Fruit fly (Drosophila melanogaster) whole organism, embryonic: ENCODE measurements around the gene CG4291.
A peak's percentile ranks its signal among the peaks of the same experiment; 100 is the strongest.

Experiments used
- CG10959 ChIP-seq: fragments of 200-800 bp; sonication (Bioruptor generic); IDR thresholded peaks from 2 replicates; pipeline ENCODE4 v1.3.6; 2022; ENCODE audit warnings: missing biosample characterization, missing genetic modification characterization
- CG13123 ChIP-seq: fragments of 200-800 bp; sonication (Bioruptor generic); optimal IDR thresholded peaks from 2 replicates; lab custom pipeline; 2016; ENCODE audit warnings: missing biosample characterization, missing genetic modification characterization
- CG14014 ChIP-seq: fragments of 200-800 bp; sonication (Bioruptor generic); IDR thresholded peaks from 2 replicates; pipeline ENCODE4 v1.3.6; 2022; ENCODE audit warnings: missing biosample characterization, missing genetic modification characterization
- CG15269 ChIP-seq: fragments of 200-800 bp; sonication (Bioruptor generic); optimal IDR thresholded peaks from 2 replicates; lab custom pipeline; 2018; ENCODE audit warnings: missing biosample characterization, mild to moderate bottlenecking, missing genetic modification characterization, moderate library complexity
- CG17385 ChIP-seq: fragments of 200-800 bp; sonication (Bioruptor generic); optimal IDR thresholded peaks from 3 replicates; lab custom pipeline; 2018; ENCODE audit warnings: missing biosample characterization, mild to moderate bottlenecking, missing genetic modification characterization
- CG17568 ChIP-seq: fragments of 200-800 bp; sonication (Bioruptor generic); optimal IDR thresholded peaks from 2 replicates; lab custom pipeline; 2018; ENCODE audit warnings: missing biosample characterization, mild to moderate bottlenecking, missing genetic modification characterization, moderate library complexity
- CG17612 ChIP-seq: fragments of 200-800 bp; sonication (Bioruptor generic); IDR thresholded peaks from 2 replicates; pipeline ENCODE4 v1.3.6; 2022; ENCODE audit warnings: missing biosample characterization, missing genetic modification characterization
- CG2129 ChIP-seq: fragments of 200-800 bp; sonication (Bioruptor generic); IDR thresholded peaks from 2 replicates; pipeline ENCODE4 v1.3.6; 2022; ENCODE audit warnings: missing biosample characterization, missing genetic modification characterization; ENCODE audit not compliant: partially characterized antibody
- CG2875 ChIP-seq: fragments of 200-800 bp; sonication (Bioruptor generic); optimal IDR thresholded peaks from 2 replicates; lab custom pipeline; 2017; ENCODE audit warnings: missing biosample characterization, mild to moderate bottlenecking, missing genetic modification characterization, missing genetic modification reagents
- CG2889 ChIP-seq: fragments of 200-800 bp; sonication (Bioruptor generic); IDR thresholded peaks from 3 replicates; pipeline ENCODE4 v1.3.6; 2022; ENCODE audit warnings: missing biosample characterization, missing genetic modification characterization
- CG31441 ChIP-seq: fragments of 200-800 bp; sonication (Bioruptor generic); IDR thresholded peaks from 2 replicates; pipeline ENCODE4 v1.3.6; 2022; ENCODE audit warnings: missing biosample characterization, missing genetic modification characterization
- CG4328 ChIP-seq: fragments of 200-800 bp; sonication (Bioruptor generic); optimal IDR thresholded peaks from 3 replicates; lab custom pipeline; 2017; ENCODE audit warnings: missing biosample characterization, missing genetic modification reagents, missing genetic modification characterization
- CG7372 ChIP-seq: fragments of 200-800 bp; sonication (Bioruptor generic); IDR thresholded peaks from 2 replicates; pipeline ENCODE4 v1.3.6; 2022; ENCODE audit warnings: missing biosample characterization, missing genetic modification characterization
- CG9876 ChIP-seq: fragments of 200-800 bp; sonication (Bioruptor generic); optimal IDR thresholded peaks from 2 replicates; lab custom pipeline; 2016; ENCODE audit warnings: missing biosample characterization, missing genetic modification characterization
- Chrac-16 ChIP-seq: fragments of 200-800 bp; sonication (Bioruptor generic); optimal IDR thresholded peaks from 3 replicates; lab custom pipeline; 2016; ENCODE audit warnings: missing biosample characterization, missing genetic modification characterization
- D ChIP-seq, 2 experiments: fragments of 200-800 bp in 1 of 2; fragments of >200 bp in 1 of 2; sonication (Bioruptor generic) in 1 of 2; optimal IDR thresholded peaks; 2 replicates in 1 of 2; 3 replicates in 1 of 2; lab custom pipeline; 2017; ENCODE audit warnings: mild to moderate bottlenecking in 1 of 2, missing biosample characterization in 1 of 2, missing genetic modification characterization in 1 of 2, missing genetic modification reagents in 1 of 2
- Dbx ChIP-seq: fragments of 200-800 bp; sonication (Bioruptor generic); IDR thresholded peaks from 3 replicates; pipeline ENCODE4 v1.3.6; 2022; ENCODE audit warnings: missing biosample characterization, missing genetic modification characterization
- Dek ChIP-seq: fragments of 200-800 bp; sonication (Bioruptor generic); optimal IDR thresholded peaks from 3 replicates; lab custom pipeline; 2019; ENCODE audit warnings: missing biosample characterization, mild to moderate bottlenecking, missing genetic modification characterization, moderate library complexity
- Eip74EF ChIP-seq, 2 experiments: fragments of 200-800 bp in 1 of 2; fragments of >200 bp in 1 of 2; sonication (Bioruptor generic) in 1 of 2; optimal IDR thresholded peaks; 2 replicates each; lab custom pipeline; 2017 to 2019; ENCODE audit warnings: missing biosample characterization in 2 of 2, missing genetic modification characterization in 2 of 2, mild to moderate bottlenecking in 1 of 2, moderate library complexity in 1 of 2
- Elba2 ChIP-seq: fragments of 200-800 bp; sonication (Bioruptor generic); optimal IDR thresholded peaks from 3 replicates; lab custom pipeline; 2016; ENCODE audit warnings: missing biosample characterization, missing genetic modification characterization
- Fer2 ChIP-seq: fragments of 200-800 bp; sonication (Bioruptor generic); optimal IDR thresholded peaks from 2 replicates; lab custom pipeline; 2018; ENCODE audit warnings: missing biosample characterization, mild to moderate bottlenecking, missing genetic modification characterization, moderate library complexity
- HLHmδ ChIP-seq: fragments of 200-800 bp; sonication (Bioruptor generic); optimal IDR thresholded peaks from 2 replicates; lab custom pipeline; 2018; ENCODE audit warnings: missing biosample characterization, mild to moderate bottlenecking, missing genetic modification characterization, moderate library complexity
- Hr39 ChIP-seq: fragments of >200 bp; optimal IDR thresholded peaks from 2 replicates; lab custom pipeline; 2017
- Jarid2 ChIP-seq: fragments of 200-800 bp; sonication (Bioruptor generic); optimal IDR thresholded peaks from 3 replicates; lab custom pipeline; 2017; ENCODE audit warnings: mild to moderate bottlenecking, missing biosample characterization, missing genetic modification reagents, missing genetic modification characterization
- Lim3 ChIP-seq: fragments of 200-800 bp; sonication (Bioruptor generic); IDR thresholded peaks from 2 replicates; pipeline ENCODE4 v1.3.6; 2022; ENCODE audit warnings: missing biosample characterization, missing genetic modification characterization
- Lpt ChIP-seq: fragments of >200 bp; optimal IDR thresholded peaks from 2 replicates; lab custom pipeline; 2018; ENCODE audit warnings: missing biosample characterization, missing genetic modification characterization
- NFAT ChIP-seq: fragments of 200-800 bp; sonication (Bioruptor generic); IDR thresholded peaks from 2 replicates; pipeline ENCODE4 v1.3.6; 2022; ENCODE audit warnings: missing biosample characterization, missing genetic modification characterization
- Nf-YA ChIP-seq: fragments of 200-800 bp; sonication (Bioruptor generic); IDR thresholded peaks from 2 replicates; pipeline ENCODE4 v1.3.6; 2022; ENCODE audit warnings: missing biosample characterization, missing genetic modification characterization
- Scr ChIP-seq: fragments of 200-800 bp; sonication (Bioruptor generic); IDR thresholded peaks from 2 replicates; pipeline ENCODE4 v1.3.6; 2022; ENCODE audit warnings: missing biosample characterization, missing genetic modification characterization; ENCODE audit not compliant: partially characterized antibody
- Sox100B ChIP-seq: fragments of 200-800 bp; sonication (Bioruptor generic); optimal IDR thresholded peaks from 3 replicates; lab custom pipeline; 2018; ENCODE audit warnings: missing biosample characterization, mild to moderate bottlenecking, missing genetic modification characterization
- ac ChIP-seq: fragments of 200-800 bp; sonication (Bioruptor generic); optimal IDR thresholded peaks from 3 replicates; lab custom pipeline; 2017; ENCODE audit warnings: missing biosample characterization, mild to moderate bottlenecking, missing genetic modification characterization
- ase ChIP-seq: fragments of 200-800 bp; sonication (Bioruptor generic); IDR thresholded peaks from 3 replicates; pipeline ENCODE4 v1.3.6; 2022; ENCODE audit warnings: missing biosample characterization, missing genetic modification characterization
- ato ChIP-seq: fragments of 200-800 bp; sonication (Bioruptor generic); IDR thresholded peaks from 2 replicates; pipeline ENCODE4 v1.3.6; 2022; ENCODE audit warnings: missing biosample characterization, missing genetic modification characterization; ENCODE audit not compliant: partially characterized antibody
- az2 ChIP-seq: fragments of 200-800 bp; sonication (Bioruptor generic); optimal IDR thresholded peaks from 3 replicates; lab custom pipeline; 2016; ENCODE audit warnings: missing biosample characterization, missing genetic modification characterization
- corto ChIP-seq: fragments of 200-800 bp; sonication (Bioruptor generic); optimal IDR thresholded peaks from 2 replicates; lab custom pipeline; 2016; ENCODE audit warnings: missing biosample characterization, mild to moderate bottlenecking, missing genetic modification characterization, moderate library complexity
- dm ChIP-seq: fragments of 200-800 bp; sonication (Bioruptor generic); optimal IDR thresholded peaks from 3 replicates; lab custom pipeline; 2016; ENCODE audit warnings: missing biosample characterization, missing genetic modification characterization
- ems ChIP-seq: fragments of 200-800 bp; sonication (Bioruptor generic); optimal IDR thresholded peaks from 3 replicates; lab custom pipeline; 2016; ENCODE audit warnings: missing biosample characterization, missing genetic modification characterization
- ewg ChIP-seq: fragments of 200-800 bp; sonication (Bioruptor generic); optimal IDR thresholded peaks from 3 replicates; lab custom pipeline; 2017; ENCODE audit warnings: mild to moderate bottlenecking, missing biosample characterization, missing genetic modification reagents, missing genetic modification characterization
- grau ChIP-seq: fragments of 200-800 bp; optimal IDR thresholded peaks from 3 replicates; lab custom pipeline; 2019; ENCODE audit warnings: missing biosample characterization, mild to moderate bottlenecking, missing genetic modification characterization, moderate library complexity
- kni ChIP-seq: fragments of 200-800 bp; sonication (Bioruptor generic); optimal IDR thresholded peaks from 3 replicates; lab custom pipeline; 2017; ENCODE audit warnings: mild to moderate bottlenecking, missing biosample characterization, missing genetic modification reagents, missing genetic modification characterization
- lmd ChIP-seq: fragments of 200-800 bp; sonication (Bioruptor generic); IDR thresholded peaks from 2 replicates; pipeline ENCODE4 v1.3.6; 2022; ENCODE audit warnings: missing biosample characterization, missing genetic modification characterization
- prd ChIP-seq, 3 experiments: fragments of >200 bp in 2 of 3; fragments of 200-800 bp in 1 of 3; sonication (Bioruptor generic) in 1 of 3; optimal IDR thresholded peaks in 2 of 3; IDR thresholded peaks in 1 of 3; 2 replicates in 2 of 3; 3 replicates in 1 of 3; pipeline versions ENCODE4 v1.3.6 to Lab custom; 2017 to 2022; ENCODE audit warnings: missing biosample characterization in 1 of 3, missing genetic modification characterization in 1 of 3
- pros ChIP-seq: fragments of 200-800 bp; sonication (Bioruptor generic); optimal IDR thresholded peaks from 3 replicates; lab custom pipeline; 2019; ENCODE audit warnings: missing biosample characterization, mild to moderate bottlenecking, missing genetic modification characterization, moderate library complexity
- ro ChIP-seq: fragments of 200-800 bp; sonication (Bioruptor generic); IDR thresholded peaks from 2 replicates; pipeline ENCODE4 v1.3.6; 2022; ENCODE audit warnings: missing biosample characterization, missing genetic modification characterization
- sd ChIP-seq: fragments of 200-800 bp; sonication (Bioruptor generic); optimal IDR thresholded peaks from 3 replicates; lab custom pipeline; 2018; ENCODE audit warnings: missing biosample characterization, mild to moderate bottlenecking, missing genetic modification characterization, moderate library complexity
- sob ChIP-seq: fragments of 200-800 bp; sonication (Bioruptor generic); IDR thresholded peaks from 2 replicates; pipeline ENCODE4 v1.3.6; 2022; ENCODE audit warnings: missing biosample characterization, missing genetic modification characterization
- stwl ChIP-seq: fragments of 200-800 bp; sonication (Bioruptor generic); optimal IDR thresholded peaks from 3 replicates; lab custom pipeline; 2018; ENCODE audit warnings: missing biosample characterization, mild to moderate bottlenecking, missing genetic modification characterization, moderate library complexity
- zf30C ChIP-seq: fragments of 200-800 bp; sonication (Bioruptor generic); optimal IDR thresholded peaks from 3 replicates; lab custom pipeline; 2018; ENCODE audit warnings: missing biosample characterization, mild to moderate bottlenecking, missing genetic modification characterization

The CG4291 gene

DNA sequence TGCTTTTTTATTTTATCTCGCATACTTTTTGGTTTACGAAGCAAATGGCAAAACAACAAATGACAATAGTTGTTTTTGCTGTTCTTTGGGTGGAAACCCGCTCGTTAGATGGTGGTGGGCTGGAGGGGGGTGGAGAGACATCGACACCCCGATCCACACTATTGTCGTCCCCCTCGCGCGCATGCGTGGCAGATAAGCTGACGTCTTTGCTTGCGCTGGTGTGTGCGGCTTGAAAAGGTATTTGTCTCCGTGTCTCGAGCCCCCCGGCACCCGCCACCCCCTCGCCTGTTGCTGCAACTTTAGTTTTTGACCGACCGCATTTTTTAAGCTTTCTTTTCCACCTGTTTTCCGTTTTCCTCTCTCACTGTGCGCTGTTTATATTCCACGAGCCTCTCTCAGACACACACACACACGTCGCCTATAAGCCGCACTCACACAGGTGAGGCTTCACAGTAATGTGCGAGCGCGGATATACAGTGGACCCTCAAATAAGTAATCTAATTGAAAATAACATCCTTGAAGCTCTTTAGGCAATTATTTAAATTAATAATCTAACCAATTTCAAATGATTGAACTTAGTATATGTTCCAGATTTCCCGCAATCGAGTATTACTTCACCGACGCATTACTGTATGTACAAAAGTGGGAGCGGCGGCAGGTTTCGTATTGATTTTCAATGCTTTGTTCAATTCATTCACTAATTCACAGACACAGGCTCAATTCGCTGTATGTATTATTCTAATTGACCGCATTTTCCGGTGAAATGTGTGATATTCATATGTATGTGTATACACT lies 14.6 kb upstream of the CG4291 start (continued):
- peak; percentile 88 for TF ChIP-seq CG31441
- TF ChIP-seq CG7372 (GFP tag; lab: Robert Waterston, UW), result peak; percentile 93
- TF ChIP-seq Lim3, result peak; percentile 79
- TF ChIP-seq HLHmδ, result no peak
- no peak for TF ChIP-seq CG2129 (GFP tag; lab: Robert Waterston, UW)
- no peak for TF ChIP-seq ato (GFP tag; lab: Robert Waterston, UW)
- peak; percentile 93 for TF ChIP-seq Dek (tag; lab: Kevin White, UChicago)
- peak; percentile 91 for TF ChIP-seq Elba2
- TF ChIP-seq Jarid2 (GFP tag; lab: Kevin White, UChicago), result peak; percentile 34
- TF ChIP-seq kni (GFP tag; lab: Kevin White, UChicago), result peak; percentile 88
- TF ChIP-seq CG2875 (GFP tag; lab: Kevin White, UChicago), result peak; percentile 77
- peak; percentile 95 for TF ChIP-seq sob (GFP tag; lab: Robert Waterston, UW)
- TF ChIP-seq CG9876, result peak; percentile 53
- peak; percentile 95 for TF ChIP-seq lmd
- TF ChIP-seq sd, result peak; percentile 99
- TF ChIP-seq Fer2 (tag; lab: Kevin White, UChicago), result peak; percentile 89
- TF ChIP-seq ac (GFP tag; lab: Kevin White, UChicago), result peak; percentile 68
- TF ChIP-seq ewg (GFP tag; lab: Kevin White, UChicago), result peak; percentile 71
- TF ChIP-seq NFAT, result peak; percentile 97
- peak; percentile 85 for TF ChIP-seq CG17385
- TF ChIP-seq Chrac-16 (GFP tag; lab: Kevin White, UChicago), result peak; percentile 94
- TF ChIP-seq D (optimal IDR thresholded peaks at IDR 0.05; lab: Kevin White, UChicago), result no peak
- TF ChIP-seq D (GFP tag; optimal IDR thresholded peaks at IDR 0.05; lab: Kevin White, UChicago), result peak; percentile 87
- peak; percentile 99 for TF ChIP-seq grau
- TF ChIP-seq Scr (GFP tag; lab: Robert Waterston, UW), result 0 out of 2 replicates have a peak, but pooled peaks have one; percentile 15
- TF ChIP-seq az2, result peak; percentile 92
- TF ChIP-seq prd (optimal IDR thresholded peaks at IDR 0.05; lab: Kevin White, UChicago), result no peak
- TF ChIP-seq prd (GFP tag; IDR thresholded peaks at IDR 0.05; lab: Robert Waterston, UW), result peak; percentile 97
- no peak for TF ChIP-seq Lpt (GFP tag; lab: Kevin White, UChicago)
- TF ChIP-seq CG17612 (GFP tag; lab: Robert Waterston, UW), result peak; percentile 88
- TF ChIP-seq CG2889 (GFP tag; lab: Robert Waterston, UW), result peak; percentile 91
- peak; percentile 85 for TF ChIP-seq Sox100B (GFP tag; lab: Kevin White, UChicago)
- TF ChIP-seq Eip74EF (GFP tag; optimal IDR thresholded peaks at IDR 0.05; lab: Kevin White, UChicago), result peak in 1 of 2 experiments; percentile 87
- TF ChIP-seq CG4328 (GFP tag; lab: Kevin White, UChicago), result peak; percentile 80
- TF ChIP-seq CG15269 (tag; lab: Kevin White, UChicago), result peak; percentile 96
- TF ChIP-seq CG14014, result peak; percentile 97
- peak; percentile 91 for TF ChIP-seq CG10959 (GFP tag; lab: Robert Waterston, UW)
- TF ChIP-seq ase, result peak; percentile 94
- no peak for TF ChIP-seq zf30C
- TF ChIP-seq Dbx (GFP tag; lab: Robert Waterston, UW), result peak; percentile 96
- no peak for TF ChIP-seq Hr39 (lab: Kevin White, UChicago)
- peak; percentile 72 for TF ChIP-seq ro
- TF ChIP-seq pros (GFP tag; lab: Kevin White, UChicago), result peak; percentile 80
- peak; percentile 89 for TF ChIP-seq corto (GFP tag; lab: Kevin White, UChicago)
- peak; percentile 88 for TF ChIP-seq Nf-YA (GFP tag; lab: Robert Waterston, UW)
- no peak for TF ChIP-seq stwl (tag; lab: Kevin White, UChicago)
- peak; percentile 91 for TF ChIP-seq ems (GFP tag; lab: Kevin White, UChicago)
- TF ChIP-seq CG17568 (GFP tag; lab: Kevin White, UChicago), result peak; percentile 88
- TF ChIP-seq dm (GFP tag; lab: Kevin White, UChicago), result peak; percentile 75
- peak; percentile 83 for TF ChIP-seq CG13123
